Worm (Caenorhabditis elegans): ENCODE results near the gene ZC21.8.

Gene ZC21.8

ce11 chrIII:8509218-8509617, 10.6 kb downstream of the ZC21.8 start:
- TF ChIP-seq mdl-1 (tag; optimal IDR thresholded peaks at IDR 0.05): no peak
- no peak for TF ChIP-seq nhr-43 (tag; optimal IDR thresholded peaks at IDR 0.05; ENCODE audit: poor library complexity, severe bottlenecking)
- TF ChIP-seq sea-2 (GFP tag; optimal IDR thresholded peaks at IDR 0.05): no peak
- no peak for TF ChIP-seq ceh-16 (tag; optimal IDR thresholded peaks at IDR 0.05)

ce11 chrIII:8506348-8506747, 13.4 kb downstream of the ZC21.8 start:
- no peak for TF ChIP-seq zag-1 (tag; optimal IDR thresholded peaks at IDR 0.05)
- TF ChIP-seq elt-2 (tag; optimal IDR thresholded peaks at IDR 0.05): no peak
- TF ChIP-seq pha-4 (tag; optimal IDR thresholded peaks at IDR 0.05): peak; percentile 25
- TF ChIP-seq nhr-76 (tag; optimal IDR thresholded peaks at IDR 0.05): no peak
- TF ChIP-seq ztf-11 (tag; optimal IDR thresholded peaks at IDR 0.05): no peak

- TF ChIP-seq nhr-23 (tag; optimal IDR thresholded peaks at IDR 0.05): peak; percentile 19
- TF ChIP-seq nhr-25 (tag; optimal IDR thresholded peaks at IDR 0.05): peak; percentile 52
- TF ChIP-seq lin-39 (tag; optimal IDR thresholded peaks at IDR 0.05): no peak
These were observed 15.5 kb downstream of the ZC21.8 start for ce11 chrIII:8504176-8504763.

ce11 chrIII:8503341-8503740, 16.4 kb downstream of the ZC21.8 start:
- TF ChIP-seq nfya-1 (tag; optimal IDR thresholded peaks at IDR 0.05; ENCODE audit: insufficient read depth) (peak; percentile 20), zag-1 (tag; optimal IDR thresholded peaks at IDR 0.05) (no peak), nhr-43 (tag; optimal IDR thresholded peaks at IDR 0.05; ENCODE audit: poor library complexity, severe bottlenecking) (peak; percentile 38), nhr-25 (tag; optimal IDR thresholded peaks at IDR 0.05) (peak; percentile 39), nhr-23 (tag; optimal IDR thresholded peaks at IDR 0.05) (peak; percentile 76), fkh-10 (GFP tag; optimal IDR thresholded peaks at IDR 0.05) (no peak)

ce11 chrIII:8494708-8495107, 25.1 kb downstream of the ZC21.8 start, which contains the start of gene pac-1:
Gene pac-1, plus strand, starts transcription at chrIII:8495008.
- TF ChIP-seq lin-15B (tag; optimal IDR thresholded peaks at IDR 0.05) (no peak), jun-1 (tag; optimal IDR thresholded peaks at IDR 0.05) (no peak), elt-3 (tag; optimal IDR thresholded peaks at IDR 0.05) (no peak), pha-4 (tag; optimal IDR thresholded peaks at IDR 0.05) (no peak), ceh-28 (tag; optimal IDR thresholded peaks at IDR 0.05) (no peak), egl-27 (tag; optimal IDR thresholded peaks at IDR 0.05) (no peak), ztf-11 (tag; optimal IDR thresholded peaks at IDR 0.05) (no peak), snpc-4 (tag; optimal IDR thresholded peaks at IDR 0.05) (no peak), nhr-43 (tag; optimal IDR thresholded peaks at IDR 0.05; ENCODE audit: poor library complexity, severe bottlenecking) (no peak), ZK546.5 (tag; optimal IDR thresholded peaks at IDR 0.05) (no peak), ama-1 (optimal IDR thresholded peaks at IDR 0.05) (no peak), fkh-2 (tag; optimal IDR thresholded peaks at IDR 0.05) (no peak), elt-1 (tag; optimal IDR thresholded peaks at IDR 0.05) (no peak), daf-12 (tag; optimal IDR thresholded peaks at IDR 0.05) (no peak), unc-39 (tag; optimal IDR thresholded peaks at IDR 0.05) (no peak)

- no peak for TF ChIP-seq mml-1 (tag; optimal IDR thresholded peaks at IDR 0.05)
- no peak for TF ChIP-seq skn-1 (tag; optimal IDR thresholded peaks at IDR 0.05)
- TF ChIP-seq nhr-76 (tag; optimal IDR thresholded peaks at IDR 0.05): no peak
- no peak for TF ChIP-seq eor-1 (tag; optimal IDR thresholded peaks at IDR 0.05)
- TF ChIP-seq lin-39 (tag; optimal IDR thresholded peaks at IDR 0.05): no peak
- no peak for TF ChIP-seq hmg-11 (tag; optimal IDR thresholded peaks at IDR 0.05)
- no peak for TF ChIP-seq lin-15B (tag; optimal IDR thresholded peaks at IDR 0.05)
- TF ChIP-seq jun-1 (tag; optimal IDR thresholded peaks at IDR 0.05): no peak
- no peak for TF ChIP-seq pha-4 (tag; optimal IDR thresholded peaks at IDR 0.05)
These were observed 27.8 kb downstream of the ZC21.8 start for ce11 chrIII:8491945-8492344.

ce11 chrIII:8490254-8490653, 29.5 kb downstream of the ZC21.8 start, which contains the start of the genes ess-2 and F42H10.2:
Gene ess-2, minus strand, starts transcription at chrIII:8490352.
Gene F42H10.2, plus strand, starts transcription at chrIII:8490620.
- TF ChIP-seq nhr-25 (tag; optimal IDR thresholded peaks at IDR 0.05): peak; percentile 15
- TF ChIP-seq zag-1 (tag; optimal IDR thresholded peaks at IDR 0.05): no peak
- TF ChIP-seq fkh-10 (GFP tag; optimal IDR thresholded peaks at IDR 0.05): no peak
- no peak for TF ChIP-seq ceh-28 (tag; optimal IDR thresholded peaks at IDR 0.05)
- no peak for TF ChIP-seq elt-3 (tag; optimal IDR thresholded peaks at IDR 0.05)
- no peak for TF ChIP-seq nhr-28 (tag; optimal IDR thresholded peaks at IDR 0.05)
- no peak for TF ChIP-seq fos-1 (tag; optimal IDR thresholded peaks at IDR 0.05)
- TF ChIP-seq aly-2 (tag; optimal IDR thresholded peaks at IDR 0.05): no peak
- TF ChIP-seq nhr-77 (tag; optimal IDR thresholded peaks at IDR 0.05): no peak
- no peak for TF ChIP-seq nhr-12 (tag; optimal IDR thresholded peaks at IDR 0.05)
- peak; percentile 23 for TF ChIP-seq hmg-11 (tag; optimal IDR thresholded peaks at IDR 0.05)
- no peak for TF ChIP-seq elt-2 (tag; optimal IDR thresholded peaks at IDR 0.05)
- TF ChIP-seq mdl-1 (tag; optimal IDR thresholded peaks at IDR 0.05): no peak
- TF ChIP-seq lin-15B (tag; optimal IDR thresholded peaks at IDR 0.05): peak; percentile 87
- TF ChIP-seq lsy-12 (tag; optimal IDR thresholded peaks at IDR 0.05): no peak
- TF ChIP-seq daf-12 (tag; optimal IDR thresholded peaks at IDR 0.05): no peak
- no peak for TF ChIP-seq egl-27 (tag; optimal IDR thresholded peaks at IDR 0.05)
- peak; percentile 76 for TF ChIP-seq pha-4 (tag; optimal IDR thresholded peaks at IDR 0.05)
- TF ChIP-seq tbx-2 (tag; optimal IDR thresholded peaks at IDR 0.05): no peak
- TF ChIP-seq unc-62 (GFP tag; optimal IDR thresholded peaks at IDR 0.05): no peak
- peak; percentile 50 for TF ChIP-seq nhr-23 (tag; optimal IDR thresholded peaks at IDR 0.05)
- TF ChIP-seq pqm-1 (tag; optimal IDR thresholded peaks at IDR 0.05): no peak
- TF ChIP-seq elt-1 (tag; optimal IDR thresholded peaks at IDR 0.05): no peak
